Worm (Caenorhabditis elegans): ENCODE data around the gene K01D12.1.

DNA sequence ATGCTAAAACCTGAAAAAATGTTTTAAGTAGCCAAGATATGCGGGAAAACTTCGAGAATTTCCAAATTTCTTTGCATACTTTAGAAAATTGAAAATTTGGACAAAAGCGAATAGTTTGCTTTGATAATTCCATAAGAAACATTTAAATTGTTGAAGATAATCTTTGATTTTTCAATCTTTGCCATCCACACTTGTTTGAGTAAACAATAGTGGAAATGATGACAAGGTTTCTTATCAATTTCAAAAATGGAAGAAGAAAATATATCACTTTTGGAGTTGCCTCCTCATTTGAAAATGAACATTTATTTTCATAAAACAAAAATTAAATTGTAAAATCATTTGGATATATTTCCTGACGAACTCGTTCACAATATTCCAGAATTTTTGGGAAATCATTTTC lies 37.0 kb downstream of the K01D12.1 start:
- TF ChIP-seq bed-3 (GFP tag; optimal IDR thresholded peaks at IDR 0.05) (no peak), nhr-28 (tag; optimal IDR thresholded peaks at IDR 0.05) (no peak), nhr-237 (tag; optimal IDR thresholded peaks at IDR 0.05) (no peak), lin-13 (tag; optimal IDR thresholded peaks at IDR 0.05) (no peak), unc-62 (GFP tag; optimal IDR thresholded peaks at IDR 0.05) (no peak)
